Worm (Caenorhabditis elegans): ENCODE measurements around the gene flp-13.

The flp-13 gene

ce11 chrIV:7710824-7711223 lies 12.6 kb upstream of the flp-13 start, which contains the start of gene nhr-8 (continued):
- no peak for TF ChIP-seq nhr-11 (tag; optimal IDR thresholded peaks at IDR 0.05)
- no peak for TF ChIP-seq nhr-111 (GFP tag; optimal IDR thresholded peaks at IDR 0.05)
- TF ChIP-seq daf-19 (GFP tag; conservative IDR thresholded peaks at IDR 0.05): no peak
- TF ChIP-seq unc-130 (GFP tag; optimal IDR thresholded peaks at IDR 0.05): no peak
- TF ChIP-seq F10B5.3 (tag; optimal IDR thresholded peaks at IDR 0.05): no peak
- TF ChIP-seq dmd-8 (GFP tag; IDR thresholded peaks at IDR 0.05): no peak
- no peak for TF ChIP-seq arid-1 (GFP tag; conservative IDR thresholded peaks at IDR 0.05)
- no peak for TF ChIP-seq ama-1 (optimal IDR thresholded peaks at IDR 0.05)
- TF ChIP-seq madf-9 (GFP tag; conservative IDR thresholded peaks at IDR 0.05): no peak
- no peak for TF ChIP-seq nhr-25 (tag; optimal IDR thresholded peaks at IDR 0.05; ENCODE audit: borderline replicate concordance, insufficient read depth)
- TF ChIP-seq nhr-77 (tag; optimal IDR thresholded peaks at IDR 0.05): peak; percentile 63
- TF ChIP-seq unc-62 (GFP tag; optimal IDR thresholded peaks at IDR 0.05 in 1 of 2): no peak
- TF ChIP-seq unc-62 (tag; optimal IDR thresholded peaks at IDR 0.05): no peak
- no peak for TF ChIP-seq zag-1 (tag; optimal IDR thresholded peaks at IDR 0.05)
- TF ChIP-seq tag-97 (GFP tag; IDR thresholded peaks at IDR 0.05): no peak
- no peak for TF ChIP-seq daf-12 (tag; optimal IDR thresholded peaks at IDR 0.05)
- TF ChIP-seq ces-1 (GFP tag; optimal IDR thresholded peaks at IDR 0.05): no peak
- TF ChIP-seq F49E8.2 (tag; optimal IDR thresholded peaks at IDR 0.05; ENCODE audit: borderline replicate concordance): no peak
- TF ChIP-seq pqm-1 (tag; optimal IDR thresholded peaks at IDR 0.05): peak; percentile 97
- no peak for TF ChIP-seq skn-1 (tag; optimal IDR thresholded peaks at IDR 0.05)
- no peak for TF ChIP-seq snpc-4 (tag; optimal IDR thresholded peaks at IDR 0.05)
- no peak for TF ChIP-seq nhr-41 (GFP tag; IDR thresholded peaks at IDR 0.05)
- TF ChIP-seq hif-1 (tag; optimal IDR thresholded peaks at IDR 0.05): no peak
- TF ChIP-seq D1046.2 (GFP tag; IDR thresholded peaks at IDR 0.05): no peak
- TF ChIP-seq F26F4.8 (GFP tag; conservative IDR thresholded peaks at IDR 0.05): no peak
- no peak for TF ChIP-seq gei-8 (GFP tag; optimal IDR thresholded peaks at IDR 0.05)
- TF ChIP-seq egl-43 (GFP tag; IDR thresholded peaks at IDR 0.05): no peak
- TF ChIP-seq ceh-32 (tag; optimal IDR thresholded peaks at IDR 0.05; ENCODE audit: poor library complexity): no peak
- peak; percentile 51 for TF ChIP-seq T20F7.1 (GFP tag; optimal IDR thresholded peaks at IDR 0.05)
- TF ChIP-seq spr-1 (tag; optimal IDR thresholded peaks at IDR 0.05): no peak
- TF ChIP-seq dve-1 (tag; optimal IDR thresholded peaks at IDR 0.05; ENCODE audit: insufficient read depth): peak; percentile 92
- no peak for TF ChIP-seq F44E2.7 (GFP tag; IDR thresholded peaks at IDR 0.05)
- TF ChIP-seq mxl-2 (GFP tag; conservative IDR thresholded peaks at IDR 0.05): no peak
- TF ChIP-seq nhr-76 (tag; optimal IDR thresholded peaks at IDR 0.05): no peak
- TF ChIP-seq nhr-10 (tag; optimal IDR thresholded peaks at IDR 0.05): no peak
- no peak for TF ChIP-seq aha-1 (tag)
- no peak for TF ChIP-seq attf-4 (tag; optimal IDR thresholded peaks at IDR 0.05)
- TF ChIP-seq lin-29 (GFP tag; IDR thresholded peaks at IDR 0.05): no peak
- no peak for TF ChIP-seq lin-13 (GFP tag; optimal IDR thresholded peaks at IDR 0.05)
- no peak for TF ChIP-seq zfp-2 (tag; optimal IDR thresholded peaks at IDR 0.05)
- TF ChIP-seq dpl-1 (GFP tag; optimal IDR thresholded peaks at IDR 0.05): no peak
- peak; percentile 40 for TF ChIP-seq nhr-102 (tag; optimal IDR thresholded peaks at IDR 0.05)
- TF ChIP-seq ceh-44 (GFP tag; IDR thresholded peaks at IDR 0.05): no peak
- no peak for TF ChIP-seq T26A8.4 (GFP tag; IDR thresholded peaks at IDR 0.05)
- no peak for TF ChIP-seq pha-4 (GFP tag; IDR thresholded peaks at IDR 0.05)
- TF ChIP-seq pha-4 (tag; optimal IDR thresholded peaks at IDR 0.05): no peak
- no peak for TF ChIP-seq ceh-28 (tag; optimal IDR thresholded peaks at IDR 0.05)
- no peak for TF ChIP-seq Y48G9A.11 (GFP tag; IDR thresholded peaks at IDR 0.05)
- TF ChIP-seq lir-3 (tag; optimal IDR thresholded peaks at IDR 0.05): no peak
- TF ChIP-seq nhr-42 (GFP tag; IDR thresholded peaks at IDR 0.05): no peak
- TF ChIP-seq fkh-10 (GFP tag; optimal IDR thresholded peaks at IDR 0.05): no peak
- TF ChIP-seq cey-2 (tag; optimal IDR thresholded peaks at IDR 0.05; ENCODE audit: borderline replicate concordance, insufficient read depth): no peak
- no peak for TF ChIP-seq ZK546.5 (tag; optimal IDR thresholded peaks at IDR 0.05)
